Worm (Caenorhabditis elegans) whole organism, late embryonic: ENCODE results near the gene Y49F6C.8.

ENCODE experiments used
- C08G9.2 ChIP-seq: sonication (generic microtip); optimal IDR thresholded peaks from 2 replicates; lab custom pipeline; 2016; ENCODE audit warnings: mild to moderate bottlenecking, missing genetic modification characterization, moderate library complexity, missing compliant biosample characterization
- C38D4.7 ChIP-seq: fragments of 200-800 bp; sonication (Bioruptor generic); optimal IDR thresholded peaks from 2 replicates; lab custom pipeline; 2018; ENCODE audit warnings: mild to moderate bottlenecking, missing genetic modification characterization, moderate library complexity, missing compliant biosample characterization
- F13H6.1 ChIP-seq: sonication (generic microtip); optimal IDR thresholded peaks from 2 replicates; lab custom pipeline; 2016; ENCODE audit warnings: missing genetic modification characterization, missing compliant biosample characterization
- ceh-6 ChIP-seq: fragments of 200-800 bp; sonication (Bioruptor generic); optimal IDR thresholded peaks from 2 replicates; lab custom pipeline; 2018; ENCODE audit warnings: mild to moderate bottlenecking, missing genetic modification characterization, missing compliant biosample characterization
- ets-4 ChIP-seq: sonication (generic microtip); optimal IDR thresholded peaks from 2 replicates; lab custom pipeline; 2016; ENCODE audit warnings: missing genetic modification characterization, missing compliant biosample characterization
- hlh-30 ChIP-seq: sonication (generic microtip); optimal IDR thresholded peaks from 2 replicates; lab custom pipeline; 2017; ENCODE audit warnings: antibody characterized with exemption, missing genetic modification characterization, missing compliant biosample characterization; ENCODE audit not compliant: insufficient read depth
- mec-3 ChIP-seq: sonication (generic microtip); optimal IDR thresholded peaks from 2 replicates; lab custom pipeline; 2016; ENCODE audit warnings: borderline replicate concordance, missing genetic modification characterization, missing compliant biosample characterization
- nhr-11 ChIP-seq: fragments of 150-350 bp; optimal IDR thresholded peaks from 2 replicates; lab custom pipeline; 2014; ENCODE audit warnings: missing biosample characterization, missing genetic modification characterization
- nhr-232 ChIP-seq: sonication (generic microtip); optimal IDR thresholded peaks from 2 replicates; lab custom pipeline; 2016; ENCODE audit warnings: missing genetic modification characterization, missing compliant biosample characterization
- pha-4 ChIP-seq: fragments of 150-350 bp; optimal IDR thresholded peaks from 2 replicates; lab custom pipeline; 2018; ENCODE audit warnings: missing biosample characterization, missing genetic modification reagents, missing genetic modification characterization
- pqm-1 ChIP-seq: sonication (generic microtip); optimal IDR thresholded peaks from 2 replicates; lab custom pipeline; 2016; ENCODE audit warnings: missing genetic modification characterization, missing compliant biosample characterization

DNA sequence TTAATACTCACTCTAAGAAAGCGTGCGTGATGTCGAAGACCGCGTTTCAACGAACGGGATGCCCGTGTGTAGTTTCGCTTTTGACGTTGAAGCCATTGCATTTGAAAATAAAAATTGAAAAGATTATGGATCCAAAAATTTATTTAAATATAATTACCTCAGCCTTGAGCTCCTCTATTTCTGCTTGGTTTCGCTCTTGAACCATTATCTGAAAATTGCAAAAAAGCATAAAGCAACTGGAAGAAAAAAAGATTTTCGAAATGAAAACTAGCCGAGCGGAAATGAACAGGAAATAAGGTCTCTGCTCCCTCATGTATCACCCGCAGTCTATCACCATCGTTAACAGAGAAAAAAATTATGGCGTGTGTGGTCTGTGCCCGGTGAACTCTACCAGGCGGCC lies 2.8 kb downstream of the Y49F6C.8 start, which contains the start of gene Y49F6C.6:
- TF ChIP-seq pha-4 (tag; lab: Kevin White, UChicago) (no peak), hlh-30 (tag; lab: Kevin White, UChicago) (no peak), mec-3 (tag; lab: Kevin White, UChicago) (no peak), nhr-11 (tag; lab: Kevin White, UChicago) (no peak), pqm-1 (tag; lab: Kevin White, UChicago) (no peak), F13H6.1 (tag; lab: Kevin White, UChicago) (no peak), C38D4.7 (GFP tag; lab: Kevin White, UChicago) (no peak), ceh-6 (GFP tag; lab: Kevin White, UChicago) (no peak), ets-4 (tag; lab: Kevin White, UChicago) (no peak), C08G9.2 (no peak), nhr-232 (tag; lab: Kevin White, UChicago) (no peak)
